Worm (Caenorhabditis elegans): ENCODE data around the gene Y110A2AL.6.

Y110A2AL.6 gene

DNA sequence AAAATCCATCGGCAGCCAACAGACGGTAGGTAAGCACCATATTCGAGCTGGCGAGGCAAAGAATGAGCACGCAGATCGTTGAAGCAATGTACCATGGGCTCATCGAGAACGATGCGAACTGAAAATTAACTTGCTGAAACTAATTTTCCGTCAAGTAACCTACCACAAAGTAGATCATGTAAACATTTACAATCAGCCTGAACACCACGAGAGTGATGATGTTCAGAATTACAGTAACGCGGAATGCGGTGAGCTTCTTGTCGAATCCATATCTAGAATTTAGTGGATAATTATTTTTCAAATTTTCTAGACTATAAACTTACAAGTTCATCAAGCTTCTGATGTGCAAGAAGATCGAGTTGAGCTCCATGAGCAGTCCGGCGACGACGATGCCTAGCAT is 11.9 kb downstream of the Y110A2AL.6 start:
- TF ChIP-seq syd-9 (tag; optimal IDR thresholded peaks at IDR 0.05): no peak
- no peak for TF ChIP-seq ahr-1 (tag; optimal IDR thresholded peaks at IDR 0.05)
- no peak for TF ChIP-seq sox-2 (GFP tag; IDR thresholded peaks at IDR 0.05)
- no peak for TF ChIP-seq nhr-11 (tag; optimal IDR thresholded peaks at IDR 0.05)
- no peak for TF ChIP-seq rnt-1 (tag; optimal IDR thresholded peaks at IDR 0.05)
- no peak for TF ChIP-seq ceh-31 (tag; optimal IDR thresholded peaks at IDR 0.05)

DNA sequence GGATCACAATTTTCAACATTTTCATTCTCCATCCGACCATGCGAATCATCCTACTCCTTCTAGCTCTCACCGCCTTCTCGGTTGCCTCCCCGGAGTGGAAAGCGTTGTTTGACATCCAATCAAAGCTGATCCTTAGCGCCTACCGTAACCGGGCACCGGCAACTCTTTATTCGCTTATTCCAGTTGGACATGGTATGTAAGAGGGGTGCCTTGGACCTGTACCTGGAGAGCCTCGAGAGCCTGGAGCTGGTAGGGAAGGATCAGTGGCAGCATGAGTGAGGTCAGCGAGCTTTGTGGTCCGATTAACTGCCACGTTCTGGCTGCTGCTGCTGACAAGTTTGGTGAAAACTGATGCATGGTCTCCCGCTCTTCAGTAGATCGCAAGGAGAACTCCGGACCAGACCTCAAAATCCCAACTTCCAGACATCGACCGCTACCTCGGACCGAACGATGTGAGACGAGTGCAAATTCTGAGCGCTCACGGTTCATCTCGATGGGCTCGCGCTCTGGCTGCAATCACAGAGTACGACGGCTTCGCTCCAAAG is 13.5 kb downstream of the Y110A2AL.6 start, which contains the start of gene K12H6.8:
Gene K12H6.8 (plus strand): TSS at position 38 of the 545 bp plus-strand sequence.
- TF ChIP-seq syd-9 (tag; optimal IDR thresholded peaks at IDR 0.05) (no peak), mec-3 (tag; optimal IDR thresholded peaks at IDR 0.05; ENCODE audit: borderline replicate concordance) (no peak), elt-4 (tag; optimal IDR thresholded peaks at IDR 0.05) (peak; percentile 91)

DNA sequence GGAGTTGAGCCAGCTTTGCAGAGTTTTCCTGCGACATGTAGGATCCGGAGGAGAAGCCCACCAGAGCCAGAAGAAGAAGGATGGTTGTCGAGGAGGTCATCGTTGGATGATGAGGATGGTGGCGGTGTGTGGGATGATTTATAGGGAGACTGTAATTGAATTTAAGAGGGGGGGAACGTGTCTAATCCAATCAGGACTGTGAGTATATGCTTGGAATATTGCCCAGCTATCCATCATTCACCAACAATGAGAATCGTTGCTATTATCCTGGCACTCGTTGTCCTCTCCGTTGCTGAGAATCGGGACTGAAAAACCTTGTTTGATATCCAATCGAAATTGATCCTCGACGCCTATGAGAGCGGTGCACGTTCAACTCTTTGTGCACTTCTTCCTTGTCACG is 15.4 kb downstream of the Y110A2AL.6 start, which contains the start of gene K12H6.5:
Gene K12H6.5 (minus strand): TSS at position 101 of the 400 bp plus-strand sequence.
- TF ChIP-seq K09A11.1 (tag; optimal IDR thresholded peaks at IDR 0.05; ENCODE audit: insufficient read depth) (no peak), ceh-14 (tag; optimal IDR thresholded peaks at IDR 0.05) (no peak), npax-4 (tag; optimal IDR thresholded peaks at IDR 0.05) (no peak), ceh-31 (tag; optimal IDR thresholded peaks at IDR 0.05) (no peak), pha-4 (tag; optimal IDR thresholded peaks at IDR 0.05) (no peak), elt-2 (tag; optimal IDR thresholded peaks at IDR 0.05) (no peak), gmeb-2 (tag; optimal IDR thresholded peaks at IDR 0.05) (no peak), pqm-1 (tag; optimal IDR thresholded peaks at IDR 0.05) (no peak), C38D4.7 (GFP tag; optimal IDR thresholded peaks at IDR 0.05) (no peak), hlh-30 (tag; optimal IDR thresholded peaks at IDR 0.05; ENCODE audit: insufficient read depth) (no peak), ceh-6 (GFP tag; optimal IDR thresholded peaks at IDR 0.05) (no peak), che-1 (tag; optimal IDR thresholded peaks at IDR 0.05) (no peak), pat-9 (tag; optimal IDR thresholded peaks at IDR 0.05) (no peak), F13H6.1 (tag; optimal IDR thresholded peaks at IDR 0.05) (no peak), pag-3 (tag; optimal IDR thresholded peaks at IDR 0.05; ENCODE audit: borderline replicate concordance) (no peak), lin-11 (tag; optimal IDR thresholded peaks at IDR 0.05) (no peak), tbx-7 (tag; optimal IDR thresholded peaks at IDR 0.05) (no peak), C08G9.2 (tag; optimal IDR thresholded peaks at IDR 0.05) (no peak), T23F11.4 (GFP tag; optimal IDR thresholded peaks at IDR 0.05) (no peak), unc-86 (tag; optimal IDR thresholded peaks at IDR 0.05) (no peak)

DNA sequence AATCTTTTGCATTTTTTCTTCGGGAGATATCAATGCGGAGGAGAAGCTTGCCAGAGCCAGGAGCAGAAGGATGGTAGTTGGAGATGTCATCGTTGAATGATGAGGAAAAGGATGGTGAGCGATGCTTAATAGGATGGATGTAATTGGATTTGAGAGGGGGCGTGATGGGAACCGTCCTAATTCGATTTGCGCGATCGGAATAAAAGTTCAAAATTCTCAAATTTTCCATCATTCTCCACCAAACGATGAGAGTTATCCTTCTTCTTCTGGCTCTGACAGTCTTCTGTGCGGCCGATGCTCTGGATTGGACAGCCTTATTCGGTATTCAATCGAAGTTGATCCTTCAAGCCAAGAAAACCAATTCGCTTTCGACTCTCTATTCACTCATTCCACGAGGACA is 17.3 kb downstream of the Y110A2AL.6 start, which contains the start of the genes K12H6.4 and K12H6.9:
Gene K12H6.4 (minus strand): TSS at position 101 of the 400 bp plus-strand sequence.
Gene K12H6.9 (plus strand): TSS at position 236 of the 400 bp plus-strand sequence.
- TF ChIP-seq ceh-9 (tag; optimal IDR thresholded peaks at IDR 0.05) (no peak), pha-4 (tag; optimal IDR thresholded peaks at IDR 0.05) (no peak), dmd-4 (tag; optimal IDR thresholded peaks at IDR 0.05; ENCODE audit: borderline replicate concordance) (no peak), hlh-13 (GFP tag; optimal IDR thresholded peaks at IDR 0.05) (no peak), tbx-2 (tag; optimal IDR thresholded peaks at IDR 0.05) (no peak)

DNA sequence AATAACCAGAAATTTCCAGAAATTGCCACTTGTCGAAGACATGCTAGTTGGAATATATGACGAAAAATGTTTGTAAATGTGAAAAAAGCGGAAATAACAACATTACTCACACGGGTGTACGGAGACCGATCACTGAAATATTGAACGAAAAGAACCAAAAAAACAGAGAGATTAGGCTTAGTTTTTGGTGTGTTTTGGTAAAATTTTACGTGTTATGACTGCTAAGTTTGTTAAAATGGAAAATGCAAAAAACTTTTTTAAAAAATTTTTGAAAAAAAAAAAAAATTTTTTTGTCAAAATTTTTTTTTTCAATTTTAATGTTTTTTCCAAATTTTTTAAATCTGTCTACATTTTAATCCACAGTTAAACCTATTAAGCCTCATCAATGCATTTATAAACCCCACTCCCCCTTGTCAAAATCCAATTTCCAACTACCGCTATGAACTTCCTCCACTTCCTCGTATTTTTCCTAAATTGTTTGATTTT is 19.0 kb downstream of the Y110A2AL.6 start, which contains the start of the genes fut-4 and K12H6.10:
Gene fut-4 (minus strand): TSS at position 101 of the 486 bp plus-strand sequence.
Gene K12H6.10 (plus strand): TSS at position 436 of the 486 bp plus-strand sequence.
- TF ChIP-seq zip-5 (tag; optimal IDR thresholded peaks at IDR 0.05) (no peak), C08G9.2 (tag; optimal IDR thresholded peaks at IDR 0.05) (no peak), ets-4 (tag; optimal IDR thresholded peaks at IDR 0.05) (no peak), dve-1 (tag; optimal IDR thresholded peaks at IDR 0.05) (no peak), nhr-11 (tag; optimal IDR thresholded peaks at IDR 0.05) (no peak), ttx-3 (tag; optimal IDR thresholded peaks at IDR 0.05) (no peak), nhr-232 (tag; optimal IDR thresholded peaks at IDR 0.05) (no peak)

Data from whole organism, late embryonic.